Fruit fly (Drosophila melanogaster) whole organism, prepupa: Measurements from ENCODE around the gene Rbp9.

ENCODE experiments used
- Blimp-1 ChIP-seq: fragments of 200-800 bp; sonication (Bioruptor generic); optimal IDR thresholded peaks from 3 replicates; lab custom pipeline; 2017; ENCODE audit warnings: missing biosample characterization, missing genetic modification characterization, mild to moderate bottlenecking, moderate library complexity, missing genetic modification reagents
- CG10669 ChIP-seq: fragments of 200-800 bp; sonication (Bioruptor generic); optimal IDR thresholded peaks from 3 replicates; lab custom pipeline; 2018; ENCODE audit warnings: missing biosample characterization, mild to moderate bottlenecking, missing genetic modification characterization, moderate library complexity
- CG11294 ChIP-seq: fragments of 200-800 bp; sonication (Bioruptor generic); IDR thresholded peaks from 2 replicates; pipeline ENCODE4 v1.3.6; 2022; ENCODE audit warnings: missing biosample characterization, missing genetic modification characterization
- CG11762 ChIP-seq: fragments of 200-800 bp; sonication (Bioruptor generic); optimal IDR thresholded peaks from 3 replicates; lab custom pipeline; 2016; ENCODE audit warnings: missing biosample characterization, missing genetic modification characterization; ENCODE audit not compliant: insufficient read depth
- CG11902 ChIP-seq: fragments of 200-800 bp; sonication (Bioruptor generic); optimal IDR thresholded peaks from 3 replicates; lab custom pipeline; 2016; ENCODE audit warnings: missing biosample characterization, missing genetic modification characterization
- CG15336 ChIP-seq: fragments of 200-800 bp; sonication (Bioruptor generic); IDR thresholded peaks from 2 replicates; pipeline ENCODE4 v1.3.6; 2022; ENCODE audit warnings: missing biosample characterization, missing genetic modification characterization
- CG1621 ChIP-seq: fragments of 200-800 bp; sonication (Bioruptor generic); optimal IDR thresholded peaks from 3 replicates; lab custom pipeline; 2018; ENCODE audit warnings: missing biosample characterization, mild to moderate bottlenecking, missing genetic modification characterization
- CG16779 ChIP-seq: fragments of 200-800 bp; sonication (Bioruptor generic); optimal IDR thresholded peaks from 3 replicates; lab custom pipeline; 2017; ENCODE audit warnings: missing biosample characterization, mild to moderate bottlenecking, missing genetic modification characterization
- CG3032 ChIP-seq: fragments of 200-800 bp; optimal IDR thresholded peaks from 2 replicates; lab custom pipeline; 2019; ENCODE audit warnings: missing biosample characterization, mild to moderate bottlenecking, missing genetic modification characterization, moderate library complexity
- CG31627 ChIP-seq: fragments of 200-800 bp; sonication (Bioruptor generic); optimal IDR thresholded peaks from 3 replicates; lab custom pipeline; 2016; ENCODE audit warnings: missing biosample characterization, missing genetic modification characterization
- CG6163 ChIP-seq: fragments of 200-800 bp; sonication (Bioruptor generic); IDR thresholded peaks from 3 replicates; pipeline ENCODE4 v1.3.6; 2022; ENCODE audit warnings: missing biosample characterization, missing genetic modification characterization
- CG6276 ChIP-seq: fragments of 200-800 bp; sonication (Bioruptor generic); optimal IDR thresholded peaks from 2 replicates; lab custom pipeline; 2017; ENCODE audit warnings: missing biosample characterization, mild to moderate bottlenecking, missing genetic modification characterization
- CG6792 ChIP-seq: fragments of 200-800 bp; sonication (Bioruptor generic); optimal IDR thresholded peaks from 3 replicates; lab custom pipeline; 2016; ENCODE audit warnings: missing biosample characterization, missing genetic modification characterization
- CG6808 ChIP-seq: fragments of 200-800 bp; sonication (Bioruptor generic); optimal IDR thresholded peaks from 3 replicates; lab custom pipeline; 2017; ENCODE audit warnings: missing biosample characterization, missing genetic modification characterization, mild to moderate bottlenecking, moderate library complexity, missing genetic modification reagents
- CG7368 ChIP-seq: fragments of 200-800 bp; sonication (Bioruptor generic); optimal IDR thresholded peaks from 3 replicates; lab custom pipeline; 2016; ENCODE audit warnings: missing biosample characterization, missing genetic modification characterization
- CG8119 ChIP-seq: fragments of 200-800 bp; sonication (Bioruptor generic); IDR thresholded peaks from 3 replicates; pipeline ENCODE4 v1.3.6; 2022; ENCODE audit warnings: missing biosample characterization, missing genetic modification characterization
- CG8319 ChIP-seq: fragments of 200-800 bp; sonication (Bioruptor generic); optimal IDR thresholded peaks from 3 replicates; lab custom pipeline; 2016; ENCODE audit warnings: missing biosample characterization, missing genetic modification characterization
- CG8632 ChIP-seq: fragments of 200-800 bp; sonication (Bioruptor generic); optimal IDR thresholded peaks from 3 replicates; lab custom pipeline; 2016; ENCODE audit warnings: missing biosample characterization, missing genetic modification characterization
- CG9139 ChIP-seq: fragments of 200-800 bp; sonication (Bioruptor generic); optimal IDR thresholded peaks from 3 replicates; lab custom pipeline; 2017; ENCODE audit warnings: missing biosample characterization, mild to moderate bottlenecking, missing genetic modification characterization
- Eip75B ChIP-seq: fragments of 200-800 bp; sonication (Bioruptor generic); optimal IDR thresholded peaks from 3 replicates; lab custom pipeline; 2016; ENCODE audit warnings: missing biosample characterization, missing genetic modification characterization
- Eip78C ChIP-seq: fragments of 200-800 bp; sonication (Bioruptor generic); peaks from one replicate; lab custom pipeline; 2016; ENCODE audit warnings: missing biosample characterization, missing genetic modification characterization
- Eip93F ChIP-seq: fragments of 200-800 bp; sonication (Bioruptor generic); optimal IDR thresholded peaks from 2 replicates; lab custom pipeline; 2016; ENCODE audit warnings: missing biosample characterization, mild to moderate bottlenecking, missing genetic modification characterization
- Ets21C ChIP-seq: fragments of 200-800 bp; sonication (Bioruptor generic); optimal IDR thresholded peaks from 3 replicates; lab custom pipeline; 2016; ENCODE audit warnings: missing biosample characterization, missing genetic modification characterization
- Ets96B ChIP-seq: fragments of 200-800 bp; optimal IDR thresholded peaks from 2 replicates; lab custom pipeline; 2019; ENCODE audit warnings: missing biosample characterization, mild to moderate bottlenecking, missing genetic modification characterization, moderate library complexity
- Gug ChIP-seq: fragments of 200-800 bp; sonication (Bioruptor generic); IDR thresholded peaks from 2 replicates; pipeline ENCODE4 v1.3.6; 2022; ENCODE audit warnings: missing biosample characterization, missing genetic modification characterization
- Hr38 ChIP-seq: sonication (Bioruptor generic); optimal IDR thresholded peaks from 2 replicates; lab custom pipeline; 2016; ENCODE audit warnings: missing biosample characterization, missing genetic modification characterization
- Hr39 ChIP-seq: fragments of 200-800 bp; sonication (Bioruptor generic); optimal IDR thresholded peaks from 2 replicates; lab custom pipeline; 2016; ENCODE audit warnings: missing biosample characterization, missing genetic modification characterization
- Hr4 ChIP-seq: fragments of 200-800 bp; sonication (Bioruptor generic); optimal IDR thresholded peaks from 3 replicates; lab custom pipeline; 2016; ENCODE audit warnings: missing biosample characterization, missing genetic modification characterization
- Lpt ChIP-seq: fragments of 200-800 bp; sonication (Bioruptor generic); optimal IDR thresholded peaks from 3 replicates; lab custom pipeline; 2016; ENCODE audit warnings: missing biosample characterization, missing genetic modification characterization
- Met ChIP-seq: fragments of 200-800 bp; sonication (Bioruptor generic); optimal IDR thresholded peaks from 3 replicates; lab custom pipeline; 2016; ENCODE audit warnings: missing biosample characterization, missing genetic modification characterization
- Smox ChIP-seq: fragments of 200-800 bp; sonication (Bioruptor generic); optimal IDR thresholded peaks from 3 replicates; lab custom pipeline; 2016; ENCODE audit warnings: missing biosample characterization, missing genetic modification characterization
- Sox14 ChIP-seq: fragments of 200-800 bp; sonication (Bioruptor generic); optimal IDR thresholded peaks from 3 replicates; lab custom pipeline; 2016; ENCODE audit warnings: missing biosample characterization, missing genetic modification characterization
- Sox15 ChIP-seq: fragments of 200-800 bp; sonication (Bioruptor generic); optimal IDR thresholded peaks from 3 replicates; lab custom pipeline; 2016; ENCODE audit warnings: missing biosample characterization, missing genetic modification characterization
- achi ChIP-seq: fragments of 200-800 bp; sonication (Bioruptor generic); optimal IDR thresholded peaks from 3 replicates; lab custom pipeline; 2016; ENCODE audit warnings: missing biosample characterization, missing genetic modification characterization
- acj6 ChIP-seq: fragments of 200-800 bp; sonication (Bioruptor generic); optimal IDR thresholded peaks from 3 replicates; lab custom pipeline; 2016; ENCODE audit warnings: missing biosample characterization, missing genetic modification characterization
- dac ChIP-seq: fragments of 200-800 bp; sonication (Bioruptor generic); optimal IDR thresholded peaks from 2 replicates; lab custom pipeline; 2017; ENCODE audit warnings: missing biosample characterization, mild to moderate bottlenecking, missing genetic modification characterization
- dsx ChIP-seq: fragments of 200-800 bp; optimal IDR thresholded peaks from 3 replicates; lab custom pipeline; 2019; ENCODE audit warnings: missing biosample characterization, mild to moderate bottlenecking, missing genetic modification characterization, moderate library complexity; ENCODE audit not compliant: poor library complexity, severe bottlenecking
- eg ChIP-seq: fragments of 200-800 bp; sonication (Bioruptor generic); IDR thresholded peaks from 3 replicates; pipeline ENCODE4 v1.3.6; 2022; ENCODE audit warnings: missing biosample characterization, missing genetic modification characterization
- fd59A ChIP-seq: fragments of 200-800 bp; sonication (Bioruptor generic); optimal IDR thresholded peaks from 2 replicates; lab custom pipeline; 2017; ENCODE audit warnings: missing biosample characterization, mild to moderate bottlenecking, missing genetic modification characterization, missing genetic modification reagents
- fd85E ChIP-seq: fragments of 200-800 bp; sonication (Bioruptor generic); optimal IDR thresholded peaks from 3 replicates; lab custom pipeline; 2016; ENCODE audit warnings: missing biosample characterization, missing genetic modification characterization
- fkh ChIP-seq: fragments of 200-800 bp; sonication (Bioruptor generic); optimal IDR thresholded peaks from 3 replicates; lab custom pipeline; 2017; ENCODE audit warnings: missing biosample characterization, mild to moderate bottlenecking, missing genetic modification characterization, moderate library complexity
- lz ChIP-seq: fragments of 200-800 bp; sonication (Bioruptor generic); optimal IDR thresholded peaks from 3 replicates; lab custom pipeline; 2016; ENCODE audit warnings: missing biosample characterization, missing genetic modification characterization
- net ChIP-seq: fragments of 200-800 bp; sonication (Bioruptor generic); optimal IDR thresholded peaks from 3 replicates; lab custom pipeline; 2016; ENCODE audit warnings: missing biosample characterization, missing genetic modification characterization
- salr ChIP-seq, 2 experiments: fragments of 200-800 bp; sonication (Bioruptor generic); optimal IDR thresholded peaks; 3 replicates each; lab custom pipeline; 2016 to 2018; ENCODE audit warnings: missing biosample characterization in 2 of 2, missing genetic modification characterization in 2 of 2, mild to moderate bottlenecking in 1 of 2
- spab ChIP-seq: fragments of 200-800 bp; sonication (Bioruptor generic); optimal IDR thresholded peaks from 2 replicates; lab custom pipeline; 2017; ENCODE audit warnings: missing biosample characterization, mild to moderate bottlenecking, missing genetic modification characterization, missing genetic modification reagents
- ss ChIP-seq, 2 experiments: fragments of 200-800 bp; sonication (Bioruptor generic); optimal IDR thresholded peaks; 2 replicates in 1 of 2; 3 replicates in 1 of 2; lab custom pipeline; 2017 to 2018; ENCODE audit warnings: mild to moderate bottlenecking in 2 of 2, missing biosample characterization in 2 of 2, missing genetic modification characterization in 2 of 2, moderate library complexity in 1 of 2
- svp ChIP-seq: fragments of 200-800 bp; sonication (Bioruptor generic); peaks from one replicate; lab custom pipeline; 2016; ENCODE audit warnings: missing biosample characterization, missing genetic modification characterization
- vri ChIP-seq: fragments of 200-800 bp; sonication (Bioruptor generic); optimal IDR thresholded peaks from 3 replicates; lab custom pipeline; 2016; ENCODE audit warnings: missing biosample characterization, mild to moderate bottlenecking, missing genetic modification characterization

Gene Rbp9

dm6 chr2L:2942639-2943038, 11.9 kb upstream of the Rbp9 start (continued):
- TF ChIP-seq Sox15 (GFP tag; lab: Kevin White, UChicago): no peak
- TF ChIP-seq Ets96B: no peak
- TF ChIP-seq Lpt: no peak
- TF ChIP-seq salr (GFP tag; optimal IDR thresholded peaks at IDR 0.05; lab: Kevin White, UChicago): no peak
- TF ChIP-seq CG9139 (GFP tag; lab: Kevin White, UChicago): no peak
- no peak for TF ChIP-seq CG6276 (GFP tag; lab: Kevin White, UChicago)
- no peak for TF ChIP-seq CG6792 (GFP tag; lab: Kevin White, UChicago)
- TF ChIP-seq CG11294 (GFP tag; lab: Robert Waterston, UW): no peak
- TF ChIP-seq svp (GFP tag; lab: Kevin White, UChicago): no peak
- peak; percentile 4 for TF ChIP-seq Hr39 (GFP tag; lab: Kevin White, UChicago)
- TF ChIP-seq CG16779: no peak
- no peak for TF ChIP-seq CG11902 (GFP tag; lab: Kevin White, UChicago)
- TF ChIP-seq fd59A: peak; percentile 13
- TF ChIP-seq lz (GFP tag; lab: Kevin White, UChicago): no peak
- peak; percentile 5 for TF ChIP-seq CG10669 (GFP tag; lab: Kevin White, UChicago)
- peak; percentile 17 for TF ChIP-seq achi (GFP tag; lab: Kevin White, UChicago)
- no peak for TF ChIP-seq spab (GFP tag; lab: Kevin White, UChicago)
- no peak for TF ChIP-seq dsx (GFP tag; lab: Kevin White, UChicago)
- no peak for TF ChIP-seq Met
- TF ChIP-seq Ets21C (GFP tag; lab: Kevin White, UChicago): no peak
- TF ChIP-seq fkh (GFP tag; lab: Kevin White, UChicago): no peak
- no peak for TF ChIP-seq CG6808 (GFP tag; lab: Kevin White, UChicago)
- TF ChIP-seq vri (GFP tag; lab: Kevin White, UChicago): no peak
- TF ChIP-seq Gug (GFP tag; lab: Robert Waterston, UW): 0 out of 2 replicates have a peak, but pooled peaks have one; percentile 38
- peak; percentile 24; the same call in 1 of the 2 replicates for TF ChIP-seq CG15336
- no peak for TF ChIP-seq Eip75B (GFP tag; lab: Kevin White, UChicago)
- TF ChIP-seq CG11762 (GFP tag; lab: Kevin White, UChicago): no peak
- TF ChIP-seq Blimp-1 (GFP tag; lab: Kevin White, UChicago): no peak
- no peak for TF ChIP-seq ss (GFP tag; optimal IDR thresholded peaks at IDR 0.05; lab: Kevin White, UChicago)
- TF ChIP-seq CG3032 (tag; lab: Kevin White, UChicago): no peak
- TF ChIP-seq CG31627 (GFP tag; lab: Kevin White, UChicago): no peak
- no peak for TF ChIP-seq CG1621 (tag; lab: Kevin White, UChicago)
- peak; percentile 11 for TF ChIP-seq acj6 (GFP tag; lab: Kevin White, UChicago)
- peak; percentile 45 for TF ChIP-seq Hr4 (GFP tag; lab: Kevin White, UChicago)
- TF ChIP-seq CG8119: no peak
- TF ChIP-seq Eip78C (GFP tag; lab: Kevin White, UChicago): peak; percentile 76
- peak; percentile 6 for TF ChIP-seq CG8319 (GFP tag; lab: Kevin White, UChicago)
- TF ChIP-seq Hr38 (GFP tag; lab: Kevin White, UChicago): no peak
- TF ChIP-seq Smox: no peak
- no peak for TF ChIP-seq Eip93F (GFP tag; lab: Kevin White, UChicago)
- TF ChIP-seq, all 60 proteins: peak for 17

- TF ChIP-seq Smox (peak; percentile 55), CG16779 (no peak), fd85E (GFP tag; lab: Kevin White, UChicago) (no peak), Hr39 (GFP tag; lab: Kevin White, UChicago) (peak; percentile 50), lz (GFP tag; lab: Kevin White, UChicago) (peak; percentile 58), Eip75B (GFP tag; lab: Kevin White, UChicago) (peak; percentile 59), CG8632 (GFP tag; lab: Kevin White, UChicago) (peak; percentile 60), CG15336 (peak; percentile 65), dac (GFP tag; lab: Kevin White, UChicago) (no peak), CG11294 (GFP tag; lab: Robert Waterston, UW) (no peak), dsx (GFP tag; lab: Kevin White, UChicago) (no peak), Sox15 (GFP tag; lab: Kevin White, UChicago) (no peak), Sox14 (GFP tag; lab: Kevin White, UChicago) (peak; percentile 49), fkh (GFP tag; lab: Kevin White, UChicago) (no peak), Lpt (no peak), acj6 (GFP tag; lab: Kevin White, UChicago) (peak; percentile 68), svp (GFP tag; lab: Kevin White, UChicago) (peak; percentile 74), CG7368 (GFP tag; lab: Kevin White, UChicago) (peak; percentile 7), eg (GFP tag; lab: Robert Waterston, UW) (peak; percentile 68), Hr38 (GFP tag; lab: Kevin White, UChicago) (no peak), CG6792 (GFP tag; lab: Kevin White, UChicago) (peak; percentile 52), net (GFP tag; lab: Kevin White, UChicago) (peak; percentile 21), CG31627 (GFP tag; lab: Kevin White, UChicago) (peak; percentile 55), Ets21C (GFP tag; lab: Kevin White, UChicago) (no peak), CG6163 (peak; percentile 77; the same call in 2 of the 3 replicates)
Observed at dm6 chr2L:2944509-2944908, 10.1 kb upstream of the Rbp9 start.
